Comparison of ENCODE assay signal across 1 fruit fly cellular context in the genomic region with DNA sequence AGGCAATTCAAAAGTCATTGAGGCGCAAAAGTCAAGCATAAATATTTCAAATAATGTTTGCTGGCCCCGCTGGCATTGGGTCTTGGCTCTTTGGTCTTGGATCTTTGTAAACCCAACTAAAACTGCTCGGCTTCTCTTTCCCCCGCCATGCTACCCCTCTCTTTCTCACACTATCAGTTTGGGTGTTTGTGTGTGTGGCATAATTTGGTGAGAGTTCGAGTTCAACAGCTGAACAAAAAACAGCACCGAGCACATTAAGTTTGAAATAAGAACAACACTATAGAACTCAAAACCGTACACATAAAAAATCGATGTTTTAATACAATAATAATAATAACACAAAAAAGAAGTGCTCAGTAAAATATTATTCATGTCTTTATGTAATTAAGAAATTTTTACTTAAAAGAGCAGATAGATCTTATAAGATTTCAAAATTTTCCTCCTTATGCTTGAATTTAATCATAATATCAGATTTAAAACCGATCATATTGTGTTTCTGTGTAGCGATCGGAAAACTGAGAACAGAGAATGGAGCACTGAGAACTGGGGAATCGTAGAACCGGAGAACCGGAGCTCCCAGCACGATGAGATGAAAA.
TF ChIP-seq lines count a peak whose summit lies in the region.

No protein-coding gene starts in this region.

TF ChIP-seq in whole organism, embryonic, 481 proteins besides CTCF, POLR2A, EP300 and RAD21 (continued from another document and continues in another):
- peak; percentile 64 for TF ChIP-seq ind (GFP tag; optimal IDR thresholded peaks at IDR 0.05; lab: Kevin White, UChicago)
- peak; percentile 65 for TF ChIP-seq caup (GFP tag; optimal IDR thresholded peaks at IDR 0.05; lab: Kevin White, UChicago; ENCODE audit: severe bottlenecking)
- TF ChIP-seq trem (tag; optimal IDR thresholded peaks at IDR 0.05; lab: Kevin White, UChicago) = peak; percentile 89
- TF ChIP-seq vvl (GFP tag; IDR thresholded peaks at IDR 0.05; lab: Robert Waterston, UW) = peak; percentile 88
- TF ChIP-seq trh (GFP tag; optimal IDR thresholded peaks at IDR 0.05; lab: Kevin White, UChicago) = peak; percentile 37
- TF ChIP-seq CG12219 (GFP tag; optimal IDR thresholded peaks at IDR 0.05; lab: Kevin White, UChicago) = peak; percentile 1
- TF ChIP-seq CG17328 (GFP tag; IDR thresholded peaks at IDR 0.05; lab: Robert Waterston, UW) = peak; percentile 76
- peak; percentile 74 for TF ChIP-seq Xbp1 (GFP tag; optimal IDR thresholded peaks at IDR 0.05; lab: Kevin White, UChicago)
- peak; percentile 90 for TF ChIP-seq gsb-n (tag; optimal IDR thresholded peaks at IDR 0.05; lab: Kevin White, UChicago)
- peak; percentile 91 for TF ChIP-seq CoRest (tag; optimal IDR thresholded peaks at IDR 0.05; lab: Kevin White, UChicago)
- TF ChIP-seq CG32772 (GFP tag; IDR thresholded peaks at IDR 0.05; lab: Robert Waterston, UW) = peak; percentile 79
- no peak for TF ChIP-seq Tbp (GFP tag; optimal IDR thresholded peaks at IDR 0.05; lab: Kevin White, UChicago)
- peak in 1 of 2 experiments; percentile 77 for TF ChIP-seq Hr78 (GFP tag; optimal IDR thresholded peaks at IDR 0.05; lab: Kevin White, UChicago)
- TF ChIP-seq toy (GFP tag; IDR thresholded peaks at IDR 0.05; lab: Robert Waterston, UW) = peak; percentile 47; the same call in 1 of the 2 replicates
- TF ChIP-seq Ptx1 (GFP tag; IDR thresholded peaks at IDR 0.05; lab: Robert Waterston, UW) = peak; percentile 88
- TF ChIP-seq br (optimal IDR thresholded peaks at IDR 0.05; lab: Kevin White, UChicago) = no peak
- peak; percentile 71 for TF ChIP-seq ara (GFP tag; IDR thresholded peaks at IDR 0.05; lab: Robert Waterston, UW)
- peak; percentile 74 for TF ChIP-seq CG6254 (GFP tag; optimal IDR thresholded peaks at IDR 0.05; lab: Kevin White, UChicago)
- peak; percentile 89 for TF ChIP-seq Spps (tag; optimal IDR thresholded peaks at IDR 0.05; lab: Kevin White, UChicago)
- 0 out of 3 replicates have a peak, but pooled peaks have one; percentile 37 for TF ChIP-seq C15 (GFP tag; IDR thresholded peaks at IDR 0.05; lab: Robert Waterston, UW)
- TF ChIP-seq CG11504 (tag; optimal IDR thresholded peaks at IDR 0.05; lab: Kevin White, UChicago) = peak; percentile 84
- TF ChIP-seq peb (GFP tag; IDR thresholded peaks at IDR 0.05; lab: Robert Waterston, UW) = peak; percentile 64
- peak; percentile 67 for TF ChIP-seq zfh1 (GFP tag; IDR thresholded peaks at IDR 0.05; lab: Robert Waterston, UW)
- TF ChIP-seq row (GFP tag; IDR thresholded peaks at IDR 0.05; lab: Robert Waterston, UW) = peak; percentile 89
- TF ChIP-seq CG3163 (GFP tag; optimal IDR thresholded peaks at IDR 0.05; lab: Kevin White, UChicago) = no peak
- TF ChIP-seq Kr (GFP tag; optimal IDR thresholded peaks at IDR 0.05; lab: Kevin White, UChicago) = no peak
- TF ChIP-seq ttk (GFP tag; IDR thresholded peaks at IDR 0.05; lab: Robert Waterston, UW) = peak; percentile 75
- no peak for TF ChIP-seq Rx (GFP tag; IDR thresholded peaks at IDR 0.05; lab: Robert Waterston, UW)
- TF ChIP-seq otp (GFP tag; IDR thresholded peaks at IDR 0.05; lab: Robert Waterston, UW) = no peak
- peak; percentile 47 for TF ChIP-seq CG6765 (GFP tag; optimal IDR thresholded peaks at IDR 0.05; lab: Kevin White, UChicago)
- TF ChIP-seq Hr39 (optimal IDR thresholded peaks at IDR 0.05; lab: Kevin White, UChicago) = no peak
- TF ChIP-seq Hr3 (GFP tag; optimal IDR thresholded peaks at IDR 0.05; lab: Kevin White, UChicago) = peak; percentile 80
- peak; percentile 89 for TF ChIP-seq unpg (GFP tag; optimal IDR thresholded peaks at IDR 0.05; lab: Kevin White, UChicago)
- TF ChIP-seq CG9609 (GFP tag; optimal IDR thresholded peaks at IDR 0.05; lab: Kevin White, UChicago) = no peak
- TF ChIP-seq kay (GFP tag; optimal IDR thresholded peaks at IDR 0.05; lab: Kevin White, UChicago) = peak; percentile 60
- TF ChIP-seq CG10959 (GFP tag; IDR thresholded peaks at IDR 0.05; lab: Robert Waterston, UW) = peak; percentile 62; the same call in 1 of the 2 replicates
- no peak; the same call in 1 of the 2 replicates for TF ChIP-seq CG11085 (GFP tag; IDR thresholded peaks at IDR 0.05; lab: Robert Waterston, UW)
- peak; percentile 20 for TF ChIP-seq CG4328 (GFP tag; optimal IDR thresholded peaks at IDR 0.05; lab: Kevin White, UChicago)
- peak; percentile 72 for TF ChIP-seq tio (GFP tag; optimal IDR thresholded peaks at IDR 0.05; lab: Kevin White, UChicago)
- TF ChIP-seq CG17385 (GFP tag; optimal IDR thresholded peaks at IDR 0.05; lab: Kevin White, UChicago) = peak; percentile 69
- TF ChIP-seq Asciz (GFP tag; optimal IDR thresholded peaks at IDR 0.05; lab: Kevin White, UChicago) = peak; percentile 62
- TF ChIP-seq slou (GFP tag; optimal IDR thresholded peaks at IDR 0.05; lab: Kevin White, UChicago) = no peak
- peak; percentile 23 for TF ChIP-seq Camta (GFP tag; optimal IDR thresholded peaks at IDR 0.05; lab: Kevin White, UChicago)
- peak; percentile 41 for TF ChIP-seq CG10543 (GFP tag; optimal IDR thresholded peaks at IDR 0.05; lab: Kevin White, UChicago)
- no peak for TF ChIP-seq dm (GFP tag; optimal IDR thresholded peaks at IDR 0.05; lab: Kevin White, UChicago)
- TF ChIP-seq jing (GFP tag; optimal IDR thresholded peaks at IDR 0.05; lab: Kevin White, UChicago) = no peak
- peak; percentile 65 for TF ChIP-seq CG1233 (GFP tag; optimal IDR thresholded peaks at IDR 0.05; lab: Kevin White, UChicago)
- peak; percentile 47 for TF ChIP-seq Ets65A (GFP tag; lab: Kevin White, UChicago)
- peak; percentile 77 for TF ChIP-seq tap (tag; optimal IDR thresholded peaks at IDR 0.05; lab: Kevin White, UChicago)
- peak; percentile 28 for TF ChIP-seq Atf-2 (GFP tag; optimal IDR thresholded peaks at IDR 0.05; lab: Kevin White, UChicago)
- TF ChIP-seq CG2712 (tag; optimal IDR thresholded peaks at IDR 0.05; lab: Kevin White, UChicago) = peak; percentile 96
- peak; percentile 3 for TF ChIP-seq Sry-δ (GFP tag; optimal IDR thresholded peaks at IDR 0.05; lab: Kevin White, UChicago)
- TF ChIP-seq CG10654 (GFP tag; optimal IDR thresholded peaks at IDR 0.05; lab: Kevin White, UChicago) = peak; percentile 69
- peak; percentile 20 for TF ChIP-seq CG3065 (GFP tag; optimal IDR thresholded peaks at IDR 0.05; lab: Kevin White, UChicago)
- peak; percentile 53 for TF ChIP-seq CG4404 (GFP tag; IDR thresholded peaks at IDR 0.05; lab: Robert Waterston, UW)
- peak; percentile 73 for TF ChIP-seq CG7839 (tag; optimal IDR thresholded peaks at IDR 0.05; lab: Kevin White, UChicago)
- TF ChIP-seq sisA (GFP tag; IDR thresholded peaks at IDR 0.05; lab: Robert Waterston, UW) = peak; percentile 61
- no peak for TF ChIP-seq CG7928 (GFP tag; optimal IDR thresholded peaks at IDR 0.05; lab: Kevin White, UChicago)
- TF ChIP-seq CG3407 (GFP tag; optimal IDR thresholded peaks at IDR 0.05; lab: Kevin White, UChicago) = peak; percentile 60
- peak; percentile 9 for TF ChIP-seq pnt (GFP tag; optimal IDR thresholded peaks at IDR 0.05; lab: Kevin White, UChicago)
- no peak for TF ChIP-seq CG3995 (GFP tag; optimal IDR thresholded peaks at IDR 0.05; lab: Kevin White, UChicago)
- TF ChIP-seq CG4707 (GFP tag; optimal IDR thresholded peaks at IDR 0.05; lab: Kevin White, UChicago) = peak; percentile 14
- TF ChIP-seq CG2678 (tag; optimal IDR thresholded peaks at IDR 0.05; lab: Kevin White, UChicago) = peak; percentile 92
- TF ChIP-seq cwo (GFP tag; optimal IDR thresholded peaks at IDR 0.05; lab: Kevin White, UChicago) = peak; percentile 78
- peak; percentile 10 for TF ChIP-seq Lhr (GFP tag; optimal IDR thresholded peaks at IDR 0.05; lab: Kevin White, UChicago)
- peak; percentile 80 for TF ChIP-seq Meics (GFP tag; optimal IDR thresholded peaks at IDR 0.05; lab: Kevin White, UChicago)
- TF ChIP-seq Aef1 (GFP tag; IDR thresholded peaks at IDR 0.05; lab: Robert Waterston, UW) = peak; percentile 69
- TF ChIP-seq CG2199 (GFP tag; IDR thresholded peaks at IDR 0.05; lab: Robert Waterston, UW) = peak; percentile 42; the same call in 1 of the 3 replicates
- TF ChIP-seq tup (GFP tag; optimal IDR thresholded peaks at IDR 0.05; lab: Kevin White, UChicago) = no peak
- TF ChIP-seq CG10366 (GFP tag; IDR thresholded peaks at IDR 0.05; lab: Robert Waterston, UW) = peak; percentile 69
- peak; percentile 90 for TF ChIP-seq CG9727 (GFP tag; optimal IDR thresholded peaks at IDR 0.05; lab: Kevin White, UChicago)
- TF ChIP-seq tll (GFP tag; optimal IDR thresholded peaks at IDR 0.05; lab: Kevin White, UChicago) = no peak
- TF ChIP-seq Dek (tag; optimal IDR thresholded peaks at IDR 0.05; lab: Kevin White, UChicago) = peak; percentile 71
- no peak for TF ChIP-seq CG12071 (GFP tag; optimal IDR thresholded peaks at IDR 0.05; lab: Kevin White, UChicago)
- TF ChIP-seq stc (GFP tag; IDR thresholded peaks at IDR 0.05; lab: Robert Waterston, UW) = peak; percentile 79
- TF ChIP-seq mld (GFP tag; IDR thresholded peaks at IDR 0.05; lab: Robert Waterston, UW; ENCODE audit: partially characterized antibody) = no peak
- peak; percentile 82 for TF ChIP-seq Fer3 (tag; optimal IDR thresholded peaks at IDR 0.05; lab: Kevin White, UChicago)
- TF ChIP-seq nerfin-2 (GFP tag; IDR thresholded peaks at IDR 0.05; lab: Robert Waterston, UW; ENCODE audit: partially characterized antibody) = no peak
- TF ChIP-seq CG7357 (GFP tag; IDR thresholded peaks at IDR 0.05; lab: Robert Waterston, UW) = peak; percentile 71; the same call in 1 of the 3 replicates
- no peak for TF ChIP-seq Dfd (GFP tag; optimal IDR thresholded peaks at IDR 0.05; lab: Kevin White, UChicago)
- TF ChIP-seq CG9215 (GFP tag; IDR thresholded peaks at IDR 0.05; lab: Robert Waterston, UW) = no peak
- TF ChIP-seq gce (GFP tag; IDR thresholded peaks at IDR 0.05; lab: Robert Waterston, UW) = 0 out of 3 replicates have a peak, but pooled peaks have one; percentile 49
- no peak for TF ChIP-seq NK7.1 (GFP tag; optimal IDR thresholded peaks at IDR 0.05; lab: Kevin White, UChicago)
- peak; percentile 57; the same call in 1 of the 3 replicates for TF ChIP-seq ase (GFP tag; IDR thresholded peaks at IDR 0.05; lab: Robert Waterston, UW)
- TF ChIP-seq CG18764 (GFP tag; optimal IDR thresholded peaks at IDR 0.05; lab: Kevin White, UChicago) = peak; percentile 75
- TF ChIP-seq CG8290 (GFP tag; optimal IDR thresholded peaks at IDR 0.05; lab: Kevin White, UChicago) = peak; percentile 76
- TF ChIP-seq CG8290 (tag; optimal IDR thresholded peaks at IDR 0.05; lab: Kevin White, UChicago) = peak in 1 of 2 experiments; percentile 21
- peak; percentile 79 for TF ChIP-seq CG32767 (GFP tag; IDR thresholded peaks at IDR 0.05; lab: Robert Waterston, UW)
- TF ChIP-seq lab (GFP tag; optimal IDR thresholded peaks at IDR 0.05; lab: Kevin White, UChicago) = peak; percentile 80
- no peak for TF ChIP-seq gfzf (GFP tag; optimal IDR thresholded peaks at IDR 0.05; lab: Kevin White, UChicago)
- peak; percentile 64 for TF ChIP-seq salm (tag; optimal IDR thresholded peaks at IDR 0.05; lab: Kevin White, UChicago)
- no peak for TF ChIP-seq CG13287 (GFP tag; IDR thresholded peaks at IDR 0.05; lab: Robert Waterston, UW; ENCODE audit: partially characterized antibody)
- peak; percentile 20 for TF ChIP-seq CG13123 (GFP tag; optimal IDR thresholded peaks at IDR 0.05; lab: Kevin White, UChicago)
- peak; percentile 50; the same call in 1 of the 2 replicates for TF ChIP-seq klu (GFP tag; IDR thresholded peaks at IDR 0.05; lab: Robert Waterston, UW)
- peak; percentile 14 for TF ChIP-seq CG10274 (GFP tag; optimal IDR thresholded peaks at IDR 0.05; lab: Kevin White, UChicago)
- no peak for TF ChIP-seq CG43689 (GFP tag; IDR thresholded peaks at IDR 0.05; lab: Robert Waterston, UW)
- peak; percentile 19 for TF ChIP-seq odd (GFP tag; optimal IDR thresholded peaks at IDR 0.05; lab: Kevin White, UChicago)
- peak; percentile 68 for TF ChIP-seq Deaf1 (tag; optimal IDR thresholded peaks at IDR 0.05; lab: Kevin White, UChicago)
- 0 out of 3 replicates have a peak, but pooled peaks have one; percentile 34 for TF ChIP-seq CG6175 (GFP tag; IDR thresholded peaks at IDR 0.05; lab: Robert Waterston, UW)
- peak; percentile 89 for TF ChIP-seq CG6689 (GFP tag; IDR thresholded peaks at IDR 0.05; lab: Robert Waterston, UW)
- TF ChIP-seq CG2120 (GFP tag; optimal IDR thresholded peaks at IDR 0.05; lab: Kevin White, UChicago) = peak; percentile 75
- TF ChIP-seq CG11093 (GFP tag; IDR thresholded peaks at IDR 0.05; lab: Robert Waterston, UW) = peak; percentile 73; the same call in 2 of the 3 replicates
- peak; percentile 75 for TF ChIP-seq Nf-YB (GFP tag; optimal IDR thresholded peaks at IDR 0.05; lab: Kevin White, UChicago)
- TF ChIP-seq wek (GFP tag; optimal IDR thresholded peaks at IDR 0.05; lab: Kevin White, UChicago) = no peak
- peak; percentile 36 for TF ChIP-seq pum (GFP tag; optimal IDR thresholded peaks at IDR 0.05; lab: Kevin White, UChicago)
- TF ChIP-seq CG13775 (GFP tag; optimal IDR thresholded peaks at IDR 0.05; lab: Kevin White, UChicago) = peak; percentile 77
- peak; percentile 73 for TF ChIP-seq CG3281 (GFP tag; optimal IDR thresholded peaks at IDR 0.05; lab: Kevin White, UChicago)
- peak; percentile 78 for TF ChIP-seq sens (GFP tag; lab: Kevin White, UChicago)
- TF ChIP-seq Ada2b (GFP tag; IDR thresholded peaks at IDR 0.05; lab: Robert Waterston, UW) = peak; percentile 55
- TF ChIP-seq CG10209 (GFP tag; optimal IDR thresholded peaks at IDR 0.05; lab: Kevin White, UChicago) = peak; percentile 76
- TF ChIP-seq CG8388 (GFP tag; optimal IDR thresholded peaks at IDR 0.05; lab: Kevin White, UChicago) = peak; percentile 88
- TF ChIP-seq pita (GFP tag; optimal IDR thresholded peaks at IDR 0.05; lab: Kevin White, UChicago) = no peak
- peak; percentile 91 for TF ChIP-seq chinmo (GFP tag; IDR thresholded peaks at IDR 0.05; lab: Robert Waterston, UW; ENCODE audit: partially characterized antibody)
- TF ChIP-seq CG15011 (GFP tag; optimal IDR thresholded peaks at IDR 0.05; lab: Kevin White, UChicago) = peak; percentile 70
- TF ChIP-seq Jarid2 (GFP tag; optimal IDR thresholded peaks at IDR 0.05; lab: Kevin White, UChicago) = peak; percentile 37
- TF ChIP-seq Med (GFP tag; lab: Kevin White, UChicago) = peak; percentile 41
- peak; percentile 73; the same call in 1 of the 2 replicates for TF ChIP-seq ranshi (GFP tag; IDR thresholded peaks at IDR 0.05; lab: Robert Waterston, UW)
- peak; percentile 73 for TF ChIP-seq CG16815 (GFP tag; optimal IDR thresholded peaks at IDR 0.05; lab: Kevin White, UChicago)
- no peak for TF ChIP-seq Optix (GFP tag; IDR thresholded peaks at IDR 0.05; lab: Robert Waterston, UW)
- peak; percentile 69 for TF ChIP-seq CG9817 (tag; optimal IDR thresholded peaks at IDR 0.05; lab: Kevin White, UChicago)
- peak; percentile 72 for TF ChIP-seq Adf1 (GFP tag; IDR thresholded peaks at IDR 0.05; lab: Robert Waterston, UW)
- peak; percentile 75 for TF ChIP-seq CG7372 (GFP tag; IDR thresholded peaks at IDR 0.05; lab: Robert Waterston, UW)
- peak; percentile 38; the same call in 1 of the 2 replicates for TF ChIP-seq wdn (GFP tag; IDR thresholded peaks at IDR 0.05; lab: Robert Waterston, UW)
- no peak for TF ChIP-seq zfh2 (GFP tag; optimal IDR thresholded peaks at IDR 0.05; lab: Kevin White, UChicago)
